Worm (Caenorhabditis elegans) whole organism, dauer: ENCODE results near the gene C35B1.2.

ENCODE experiments used
- unc-62 ChIP-seq: sonication (generic microtip); optimal IDR thresholded peaks from 2 replicates; lab custom pipeline; 2017; ENCODE audit warnings: missing biosample characterization, missing genetic modification reagents, missing genetic modification characterization

Gene C35B1.2

DNA sequence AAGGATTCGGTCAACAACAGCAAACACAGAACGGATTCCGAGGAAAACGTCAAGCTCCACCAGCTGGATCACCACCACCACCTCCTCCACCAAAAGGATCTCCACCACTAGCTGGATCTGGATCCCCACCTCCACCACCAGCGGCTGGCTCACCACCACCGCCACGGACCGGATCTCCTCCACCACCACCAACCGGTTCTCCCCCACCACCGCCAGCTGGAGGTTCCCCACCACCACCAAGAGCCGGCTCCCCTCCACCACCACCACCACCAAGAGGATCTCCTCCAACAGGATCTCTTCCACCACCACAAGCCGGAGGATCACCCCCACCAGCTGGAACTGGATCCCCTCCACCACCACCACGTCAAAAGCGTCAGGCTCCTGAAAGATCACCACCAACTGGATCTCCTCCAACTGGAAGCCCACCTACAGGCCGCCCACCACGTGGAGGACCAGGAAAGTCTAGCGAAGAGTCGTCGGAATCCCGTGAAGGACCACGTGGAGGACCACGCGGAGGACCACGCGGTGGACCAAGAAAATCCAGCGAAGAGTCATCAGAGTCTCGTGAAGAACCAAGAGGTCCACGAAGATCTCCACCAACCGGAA lies 9.2 kb upstream of the C35B1.2 start:
- TF ChIP-seq unc-62 (GFP tag; lab: Kevin White, UChicago): no peak

DNA sequence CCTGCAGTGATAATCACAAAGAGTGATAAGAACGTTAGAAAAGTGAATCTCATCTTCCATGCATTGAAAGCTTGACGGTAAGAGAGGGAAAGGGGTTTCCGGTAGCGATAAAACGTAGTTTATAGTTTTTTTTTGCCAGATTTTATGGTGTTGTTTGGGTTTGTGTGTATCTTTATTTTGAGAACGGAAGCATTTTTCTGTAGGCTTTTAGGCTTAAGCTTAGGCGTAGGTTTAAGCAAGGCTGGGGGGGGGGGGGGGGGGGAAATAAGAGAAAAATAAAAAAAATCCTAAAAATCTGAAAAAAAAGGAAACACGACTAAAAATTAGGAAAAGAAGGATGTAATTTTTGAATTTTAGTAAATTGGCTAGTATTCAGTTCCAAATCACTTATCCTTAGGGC lies 7.1 kb upstream of the C35B1.2 start, which contains the start of gene C35B1.8:
Gene C35B1.8, minus strand, starts transcription at position 101 of the 400 bp plus-strand sequence.
- no peak for TF ChIP-seq unc-62 (GFP tag; lab: Kevin White, UChicago)

DNA sequence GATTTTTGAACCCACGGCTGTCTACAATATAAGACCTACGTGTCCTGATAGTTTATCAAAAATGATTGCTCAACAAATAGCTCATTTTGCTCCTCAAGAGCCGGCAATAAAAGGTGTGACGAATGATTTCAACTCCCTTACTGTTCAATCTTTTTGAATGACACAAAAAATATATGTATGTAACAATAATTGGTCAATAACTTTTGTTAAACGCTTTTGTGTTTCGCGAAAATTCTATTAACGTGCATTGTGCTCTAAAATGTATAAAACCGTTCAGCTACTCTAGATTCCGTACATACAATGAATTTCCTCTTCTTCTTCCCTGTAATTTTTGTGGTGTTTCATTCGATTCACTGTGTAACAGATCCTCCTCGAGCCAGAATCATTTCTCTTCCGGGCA lies 6.5 kb upstream of the C35B1.2 start, which contains the start of gene C35B1.4:
Gene C35B1.4, plus strand, starts transcription at position 301 of the 400 bp plus-strand sequence.
- no peak for TF ChIP-seq unc-62 (GFP tag; lab: Kevin White, UChicago)

DNA sequence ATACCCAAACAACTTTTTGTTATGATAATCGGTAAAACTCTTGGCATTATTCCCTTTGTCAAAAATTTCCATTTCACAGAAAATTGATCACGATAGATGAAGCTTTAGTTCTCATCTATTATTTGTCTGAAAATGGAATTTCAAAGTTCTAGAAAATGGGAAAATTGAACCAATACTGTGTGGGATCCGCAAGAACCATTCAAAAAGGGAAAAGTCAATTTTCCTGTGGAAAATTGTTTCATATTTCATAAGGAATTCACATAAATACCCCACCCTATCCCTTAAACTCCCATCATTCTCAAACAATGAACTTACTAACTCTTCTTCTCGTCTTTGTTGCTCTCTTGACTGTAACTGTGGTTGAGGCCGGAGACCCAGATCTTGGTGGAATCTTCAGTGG lies 5.2 kb upstream of the C35B1.2 start, which contains the start of the genes C35B1.9 and C35B1.3:
Gene C35B1.9, minus strand, starts transcription at position 101 of the 400 bp plus-strand sequence.
Gene C35B1.3, plus strand, starts transcription at position 306 of the 400 bp plus-strand sequence.
- no peak for TF ChIP-seq unc-62 (GFP tag; lab: Kevin White, UChicago)

DNA sequence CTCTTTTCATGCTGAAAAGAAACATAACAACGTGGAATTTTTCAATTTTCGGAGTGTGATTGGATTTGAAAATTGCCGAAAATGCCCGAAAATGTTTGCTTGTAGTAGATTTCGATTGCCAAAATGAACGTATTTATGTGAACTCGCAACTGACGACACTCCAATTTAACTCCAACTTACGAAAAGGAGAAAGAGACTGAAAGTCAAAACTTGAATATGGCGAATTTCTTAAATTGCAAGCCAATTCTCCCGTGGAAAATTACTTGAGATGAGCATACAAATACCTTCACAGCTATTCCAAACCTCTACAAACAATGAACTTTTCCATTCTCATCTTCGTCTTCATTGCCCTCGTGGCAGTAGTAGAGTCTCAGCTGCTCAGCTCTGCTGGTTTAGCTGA lies 3.4 kb upstream of the C35B1.2 start:
- TF ChIP-seq unc-62 (GFP tag; lab: Kevin White, UChicago): no peak

DNA sequence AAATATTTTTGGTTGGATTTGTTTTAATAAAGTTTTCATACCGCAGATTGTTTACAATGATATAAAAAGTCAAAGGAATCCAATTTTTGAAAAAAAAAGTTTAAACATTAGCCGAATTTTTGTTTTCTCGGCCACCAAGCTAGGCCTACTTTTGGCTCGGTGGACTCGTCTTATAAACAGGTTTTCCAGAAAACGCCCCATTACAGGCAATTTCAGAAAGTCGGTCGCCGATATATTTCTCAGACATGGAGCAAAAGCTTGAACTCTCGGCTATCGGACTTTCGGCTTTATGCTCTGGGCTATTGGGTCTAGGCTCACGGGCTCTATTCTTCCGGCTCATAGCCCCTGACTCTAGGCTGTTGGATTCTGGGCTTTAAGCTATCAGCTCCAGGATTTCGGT lies 2.9 kb upstream of the C35B1.2 start:
- no peak for TF ChIP-seq unc-62 (GFP tag; lab: Kevin White, UChicago)

DNA sequence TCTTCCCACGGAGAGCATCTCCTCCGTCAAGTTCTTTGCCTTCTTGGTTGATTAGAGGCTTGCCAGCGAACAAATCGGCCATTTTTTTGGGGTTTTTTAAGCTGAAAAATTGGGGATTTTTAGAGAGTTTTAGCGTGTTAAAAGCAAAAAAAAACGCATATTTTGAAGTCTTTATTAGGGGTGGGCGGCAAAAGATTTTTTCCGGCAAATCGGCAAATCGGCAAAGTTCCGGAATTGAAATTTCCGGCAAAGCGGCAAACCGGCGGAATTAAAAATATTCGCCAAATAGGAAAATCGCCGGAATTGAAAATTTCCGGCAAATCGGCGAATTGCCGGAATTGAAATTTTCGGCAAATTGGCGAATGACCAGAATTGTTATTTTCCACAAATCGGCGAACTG lies 1.9 kb upstream of the C35B1.2 start, which contains the start of gene C35B1.5:
Gene C35B1.5, minus strand, starts transcription at position 101 of the 400 bp plus-strand sequence.
- TF ChIP-seq unc-62 (GFP tag; lab: Kevin White, UChicago): no peak

DNA sequence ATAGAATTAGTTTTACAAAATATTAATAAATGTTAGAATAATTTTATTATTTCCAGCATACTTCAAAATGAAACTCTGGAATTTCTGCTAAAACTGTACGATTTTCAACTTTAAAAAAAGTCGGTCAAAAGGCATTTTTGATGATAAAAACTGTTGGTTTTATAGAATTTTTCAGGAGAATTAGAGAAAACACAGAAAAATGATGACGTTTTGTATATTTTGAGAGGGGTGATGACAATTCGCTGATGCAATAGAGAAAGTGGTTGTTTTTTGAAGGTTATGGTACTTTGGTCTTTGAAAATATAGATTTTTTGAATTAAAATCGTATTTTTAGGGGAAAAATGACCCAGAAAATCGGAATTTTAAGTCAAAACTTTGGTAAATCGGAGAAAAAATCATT lies 990 bp upstream of the C35B1.2 start:
- no peak for TF ChIP-seq unc-62 (GFP tag; lab: Kevin White, UChicago)

- TF ChIP-seq unc-62 (GFP tag; lab: Kevin White, UChicago): no peak
These were observed 7.1 kb downstream of the C35B1.2 start for ce11 chrIV:4093087-4093486.

DNA sequence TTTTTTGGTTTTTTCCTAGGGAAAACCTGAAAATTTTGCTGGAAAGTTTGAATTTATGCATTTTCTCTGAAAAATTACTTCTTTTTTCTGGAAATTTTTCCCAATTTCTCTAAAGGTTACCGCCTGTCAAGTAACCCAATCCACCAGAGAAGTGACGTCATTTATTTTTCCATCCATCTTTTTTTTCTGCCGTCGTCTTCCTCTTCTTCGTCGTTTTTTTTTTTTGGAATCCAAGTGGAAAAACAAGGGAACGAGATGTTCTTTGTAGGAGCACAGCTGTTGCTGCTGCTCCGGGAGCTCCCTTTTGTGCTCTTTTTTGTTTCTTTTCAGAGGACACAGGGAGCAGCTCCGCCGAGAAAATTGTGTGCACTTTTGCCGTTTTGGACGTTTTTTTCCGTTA lies 8.4 kb downstream of the C35B1.2 start:
- no peak for TF ChIP-seq unc-62 (GFP tag; lab: Kevin White, UChicago)

DNA sequence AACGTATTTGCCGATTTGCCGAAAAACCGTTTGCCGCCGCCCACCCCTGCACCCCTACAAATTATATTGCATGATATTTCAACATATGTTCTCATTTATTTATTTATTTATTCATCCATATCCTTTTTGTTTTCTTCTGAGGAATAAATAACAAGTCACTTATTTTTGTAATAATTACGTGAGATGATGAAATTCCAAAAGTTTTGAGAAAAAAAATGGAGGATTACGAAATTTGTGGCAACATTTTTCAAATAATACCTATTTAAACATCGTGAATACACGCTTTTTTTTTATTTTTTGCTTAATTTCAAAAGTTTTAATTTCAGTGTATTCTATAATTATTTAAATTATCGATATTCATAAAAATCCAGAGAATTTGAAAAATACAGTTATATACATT lies 10.9 kb downstream of the C35B1.2 start:
- no peak for TF ChIP-seq unc-62 (GFP tag; lab: Kevin White, UChicago)

- no peak for TF ChIP-seq unc-62 (GFP tag; lab: Kevin White, UChicago)
These were observed 13.8 kb downstream of the C35B1.2 start for ce11 chrIV:4099773-4100172.

DNA sequence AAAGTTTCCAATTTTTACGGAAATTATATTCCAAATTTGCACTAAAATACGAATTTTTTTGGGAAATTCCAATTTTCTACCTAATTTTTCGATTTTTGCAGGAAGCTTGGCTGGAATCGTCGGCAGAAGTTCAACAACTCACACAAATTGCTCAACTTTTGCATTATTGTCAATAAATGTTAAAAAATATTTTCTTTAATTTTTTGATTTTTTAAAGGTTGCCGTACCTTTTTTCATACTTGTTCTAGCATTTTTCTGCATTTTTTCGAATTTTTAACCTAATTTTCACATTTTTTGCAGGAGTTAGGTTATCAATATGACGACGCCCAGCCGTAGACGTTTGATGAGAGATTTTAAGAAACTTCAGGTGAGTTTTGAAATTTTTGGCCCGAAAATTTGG lies 16.7 kb downstream of the C35B1.2 start, which contains the start of gene ubc-1:
Gene ubc-1, plus strand, starts transcription at position 301 of the 400 bp plus-strand sequence.
- no peak for TF ChIP-seq unc-62 (GFP tag; lab: Kevin White, UChicago)

DNA sequence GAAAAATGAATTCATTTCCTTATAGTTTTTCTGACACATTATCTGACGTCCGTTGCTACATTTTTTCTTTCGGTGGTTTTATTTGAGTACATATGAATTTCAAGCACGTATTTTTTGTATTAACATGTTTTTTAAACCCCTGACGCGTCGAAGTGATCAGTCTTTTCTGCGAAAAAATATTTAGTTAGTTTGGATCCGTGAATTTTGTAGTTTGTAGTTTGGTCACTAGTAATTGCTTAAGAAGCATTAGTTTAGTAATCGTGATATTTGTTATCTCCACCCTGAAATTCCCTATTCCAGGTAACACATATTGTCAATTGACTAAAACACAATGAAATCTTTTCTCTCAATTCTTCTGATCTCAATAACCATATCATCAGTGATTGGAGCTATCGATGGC lies 22.8 kb downstream of the C35B1.2 start, which contains the start of gene C35B1.7:
Gene C35B1.7, plus strand, starts transcription at position 301 of the 400 bp plus-strand sequence.
- TF ChIP-seq unc-62 (GFP tag; lab: Kevin White, UChicago): no peak

DNA sequence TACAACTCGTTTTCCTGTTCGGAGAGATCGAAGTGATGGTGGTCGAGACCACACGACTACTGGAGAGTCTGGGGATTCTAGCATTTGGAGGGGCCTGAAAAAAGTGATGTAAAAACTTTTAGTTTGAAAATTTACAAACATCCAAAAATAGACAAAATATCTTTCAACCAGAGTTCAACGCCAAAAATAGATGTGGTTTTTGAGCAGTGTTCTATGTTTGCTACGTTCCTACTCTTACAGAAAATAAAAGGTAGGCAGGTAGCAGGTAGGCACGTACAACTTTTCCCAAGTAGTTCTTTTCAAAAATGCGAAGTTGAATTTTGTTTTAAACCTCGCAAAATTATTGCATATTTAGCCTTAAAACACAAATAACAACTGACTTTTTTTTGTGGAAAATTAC lies 26.4 kb downstream of the C35B1.2 start, which contains the start of gene F49F1.14:
Gene F49F1.14, minus strand, starts transcription at position 101 of the 400 bp plus-strand sequence.
- TF ChIP-seq unc-62 (GFP tag; lab: Kevin White, UChicago): no peak

ce11 chrIV:4114526-4114925 lies 28.5 kb downstream of the C35B1.2 start, which contains the start of gene F49F1.15:
TSS of gene F49F1.15 (minus strand) at chrIV:4114626.
- no peak for TF ChIP-seq unc-62 (GFP tag; lab: Kevin White, UChicago)

DNA sequence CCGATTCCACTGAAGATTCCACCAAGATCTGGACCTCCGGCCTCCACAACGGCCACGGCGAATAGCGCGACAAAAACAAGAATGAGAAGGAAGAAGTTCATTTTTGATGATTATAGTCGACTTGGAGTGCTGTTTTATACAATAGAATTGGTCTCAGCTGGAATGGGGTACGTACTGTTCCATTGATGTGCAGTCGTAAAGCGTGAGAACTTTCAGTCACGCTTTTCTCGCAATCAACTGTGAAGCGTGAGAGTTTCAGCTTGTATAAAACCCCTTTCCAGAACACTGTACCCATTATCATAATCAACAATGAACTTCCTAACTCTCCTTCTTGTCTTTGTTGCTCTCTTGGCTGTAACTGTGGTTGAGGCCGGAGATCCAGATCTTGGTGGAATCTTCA lies 29.6 kb downstream of the C35B1.2 start, which contains the start of the genes F49F1.4 and F49F1.2:
Gene F49F1.4, minus strand, starts transcription at position 101 of the 400 bp plus-strand sequence.
Gene F49F1.2, plus strand, starts transcription at position 310 of the 400 bp plus-strand sequence.
- no peak for TF ChIP-seq unc-62 (GFP tag; lab: Kevin White, UChicago)
